Fruit fly (Drosophila melanogaster): ENCODE measurements around the gene CG18675.

The CG18675 gene

DNA sequence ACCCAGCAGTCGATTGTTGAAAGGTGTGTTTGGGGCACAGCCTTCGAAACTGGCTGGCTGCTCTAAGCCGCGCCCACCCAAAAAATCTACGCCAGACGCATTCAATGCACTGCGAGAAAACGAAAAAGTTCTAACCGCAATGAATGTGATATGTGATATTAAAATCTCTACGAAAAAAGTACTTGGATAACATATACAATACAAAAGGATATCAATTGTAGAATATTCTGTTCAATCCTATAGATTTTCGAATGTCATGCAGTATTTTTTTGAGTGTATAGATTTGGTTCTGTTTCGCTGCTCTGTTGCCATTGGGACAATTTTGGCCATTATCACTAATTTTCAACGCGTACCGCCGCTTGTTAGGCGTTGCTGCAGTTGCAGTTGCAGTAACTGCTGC lies 36.0 kb downstream of the CG18675 start:
- TF ChIP-seq CG14711 (tag; optimal IDR thresholded peaks at IDR 0.05) (no peak), ovo (GFP tag; optimal IDR thresholded peaks at IDR 0.05) (no peak), cic (GFP tag; optimal IDR thresholded peaks at IDR 0.05) (no peak), toe (GFP tag; optimal IDR thresholded peaks at IDR 0.05) (no peak), Mnt (GFP tag; optimal IDR thresholded peaks at IDR 0.05) (no peak), bab1 (GFP tag; optimal IDR thresholded peaks at IDR 0.05) (no peak), Crg-1 (GFP tag; optimal IDR thresholded peaks at IDR 0.05) (no peak), CG33017 (tag; optimal IDR thresholded peaks at IDR 0.05) (no peak), CG12768 (GFP tag; optimal IDR thresholded peaks at IDR 0.05) (no peak), CG11617 (GFP tag; optimal IDR thresholded peaks at IDR 0.05) (no peak), tj (GFP tag; optimal IDR thresholded peaks at IDR 0.05) (no peak), Clk (GFP tag; optimal IDR thresholded peaks at IDR 0.05) (no peak)

DNA sequence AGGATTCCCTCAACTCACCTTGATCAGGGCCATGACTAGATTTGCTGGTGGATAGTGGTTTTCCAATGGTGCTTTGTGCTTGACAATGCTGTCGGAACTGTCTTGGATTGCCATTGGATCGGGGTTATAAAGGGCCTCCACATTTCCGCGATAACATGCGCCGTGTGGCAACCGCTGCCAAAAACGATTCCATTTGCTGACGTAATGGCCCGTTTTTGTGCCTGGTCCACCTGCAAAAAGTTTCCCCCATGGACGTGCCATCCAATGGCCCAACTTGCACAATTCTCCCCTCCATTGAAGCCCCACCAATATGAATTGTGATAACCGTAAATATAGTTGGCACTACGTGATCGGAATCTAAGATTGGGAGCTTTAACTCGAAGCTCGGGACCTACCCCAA lies 37.8 kb downstream of the CG18675 start, which contains the start of gene Cpr64Ab:
Cpr64Ab (minus strand) TSS at position 101 of the 400 bp plus-strand sequence.
- TF ChIP-seq Clk (GFP tag; optimal IDR thresholded peaks at IDR 0.05) (no peak), bab1 (GFP tag; optimal IDR thresholded peaks at IDR 0.05) (no peak), Mnt (GFP tag; optimal IDR thresholded peaks at IDR 0.05) (no peak), tj (GFP tag; optimal IDR thresholded peaks at IDR 0.05) (no peak), CG7045 (GFP tag; optimal IDR thresholded peaks at IDR 0.05) (no peak), ovo (GFP tag; optimal IDR thresholded peaks at IDR 0.05) (no peak), CG33017 (tag; optimal IDR thresholded peaks at IDR 0.05) (no peak), Hr96 (GFP tag; optimal IDR thresholded peaks at IDR 0.05) (no peak), CG7101 (tag; optimal IDR thresholded peaks at IDR 0.05) (no peak), kay (GFP tag; ENCODE audit: borderline replicate concordance) (no peak), CG11617 (GFP tag; optimal IDR thresholded peaks at IDR 0.05) (no peak)

- TF ChIP-seq Hr96 (GFP tag; optimal IDR thresholded peaks at IDR 0.05) (no peak), cic (GFP tag; optimal IDR thresholded peaks at IDR 0.05) (no peak), CG1620 (GFP tag; optimal IDR thresholded peaks at IDR 0.05) (no peak), Crg-1 (GFP tag; optimal IDR thresholded peaks at IDR 0.05) (no peak), kay (GFP tag; ENCODE audit: borderline replicate concordance) (no peak), pad (GFP tag; optimal IDR thresholded peaks at IDR 0.05) (no peak), cnc (optimal IDR thresholded peaks at IDR 0.05) (no peak), toe (GFP tag; optimal IDR thresholded peaks at IDR 0.05) (no peak), CG33017 (tag; optimal IDR thresholded peaks at IDR 0.05) (no peak), CG7045 (GFP tag; optimal IDR thresholded peaks at IDR 0.05) (no peak), tj (GFP tag; optimal IDR thresholded peaks at IDR 0.05) (no peak)
Observed at dm6 chr3L:4212815-4213214, 39.1 kb downstream of the CG18675 start, which contains the start of gene Cpr64Ac. Cpr64Ac (minus strand) TSS chr3L:4212915.

dm6 chr3L:4215079-4215478 lies 41.4 kb downstream of the CG18675 start, which contains the start of gene Cpr64Ad:
Cpr64Ad (plus strand) TSS chr3L:4215379.
- TF ChIP-seq Hr96 (GFP tag; optimal IDR thresholded peaks at IDR 0.05) (no peak), CG33017 (tag; optimal IDR thresholded peaks at IDR 0.05) (no peak), kay (GFP tag; ENCODE audit: borderline replicate concordance) (no peak), Clk (GFP tag; optimal IDR thresholded peaks at IDR 0.05) (no peak), cnc (optimal IDR thresholded peaks at IDR 0.05) (no peak), tj (GFP tag; optimal IDR thresholded peaks at IDR 0.05) (no peak), CG7101 (tag; optimal IDR thresholded peaks at IDR 0.05) (no peak), CG7045 (GFP tag; optimal IDR thresholded peaks at IDR 0.05) (no peak), Crg-1 (GFP tag; optimal IDR thresholded peaks at IDR 0.05) (no peak), CG14711 (tag; optimal IDR thresholded peaks at IDR 0.05) (no peak), CG1620 (GFP tag; optimal IDR thresholded peaks at IDR 0.05) (no peak), Mnt (GFP tag; optimal IDR thresholded peaks at IDR 0.05) (no peak), CG12768 (GFP tag; optimal IDR thresholded peaks at IDR 0.05) (no peak), pad (GFP tag; optimal IDR thresholded peaks at IDR 0.05) (no peak), bab1 (GFP tag; optimal IDR thresholded peaks at IDR 0.05) (no peak), toe (GFP tag; optimal IDR thresholded peaks at IDR 0.05) (no peak), CG5204 (GFP tag; optimal IDR thresholded peaks at IDR 0.05) (no peak), CG11617 (GFP tag; optimal IDR thresholded peaks at IDR 0.05) (no peak)

dm6 chr3L:4219291-4220228 lies 45.9 kb downstream of the CG18675 start:
- TF ChIP-seq cnc (optimal IDR thresholded peaks at IDR 0.05) (peak in 1 of 2 experiments; percentile 47), CG12768 (GFP tag; optimal IDR thresholded peaks at IDR 0.05) (peak; percentile 23), ovo (GFP tag; optimal IDR thresholded peaks at IDR 0.05) (no peak), pad (GFP tag; optimal IDR thresholded peaks at IDR 0.05) (no peak), Hr96 (GFP tag; optimal IDR thresholded peaks at IDR 0.05) (no peak), tj (GFP tag; optimal IDR thresholded peaks at IDR 0.05) (no peak), CG11617 (GFP tag; optimal IDR thresholded peaks at IDR 0.05) (no peak), CG33017 (tag; optimal IDR thresholded peaks at IDR 0.05) (peak; percentile 8), Mnt (GFP tag; optimal IDR thresholded peaks at IDR 0.05) (no peak), bab1 (GFP tag; optimal IDR thresholded peaks at IDR 0.05) (no peak), cic (GFP tag; optimal IDR thresholded peaks at IDR 0.05) (peak; percentile 59), CG14711 (tag; optimal IDR thresholded peaks at IDR 0.05) (no peak), kay (GFP tag; ENCODE audit: borderline replicate concordance) (peak; percentile 73)

DNA sequence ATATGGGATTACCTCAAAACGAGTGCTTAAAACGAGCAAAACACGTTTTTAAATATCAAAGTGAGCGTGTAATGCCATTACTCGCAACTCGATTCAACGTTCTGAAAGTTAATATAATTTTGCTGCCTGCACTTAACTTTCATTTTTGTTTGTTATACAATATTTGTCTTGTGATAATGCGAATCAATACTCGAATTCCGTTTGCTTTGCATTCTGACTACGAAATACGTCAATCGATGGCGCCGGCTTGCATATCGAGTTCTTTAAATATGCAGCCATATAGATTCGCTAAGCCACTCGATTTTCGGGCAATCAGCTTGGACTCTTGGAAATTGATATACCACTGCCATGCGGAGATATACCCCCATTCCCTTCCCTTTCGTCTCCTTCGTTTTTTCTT lies 47.0 kb downstream of the CG18675 start:
- TF ChIP-seq toe (GFP tag; optimal IDR thresholded peaks at IDR 0.05) (no peak), Clk (GFP tag; optimal IDR thresholded peaks at IDR 0.05) (no peak), tj (GFP tag; optimal IDR thresholded peaks at IDR 0.05) (peak; percentile 71)
